Fruit fly (Drosophila melanogaster): ENCODE results near the gene Or1a.

Gene Or1a

DNA sequence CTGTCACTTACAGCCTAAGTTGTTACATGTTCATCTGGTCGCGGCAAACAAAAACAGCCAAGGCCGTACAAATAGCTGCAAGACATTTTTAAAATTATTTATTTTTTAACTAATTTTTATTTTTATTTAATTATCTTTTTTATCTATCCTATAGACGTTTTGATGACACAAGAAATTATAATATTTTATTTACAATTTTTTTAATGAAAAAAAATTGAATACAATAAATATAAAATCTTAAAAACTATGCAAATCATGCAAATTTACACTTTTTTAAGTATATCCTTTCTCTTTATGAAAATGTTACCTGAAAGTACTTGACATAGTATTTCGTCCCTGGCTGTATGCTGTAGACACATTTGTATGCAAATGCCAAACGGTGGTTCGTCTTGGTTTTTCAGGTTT lies 23.2 kb downstream of the Or1a start (continued):
- peak; percentile 36 for TF ChIP-seq sd (tag; optimal IDR thresholded peaks at IDR 0.05)
- TF ChIP-seq CG14050 (GFP tag; IDR thresholded peaks at IDR 0.05): peak; percentile 30; the same call in 1 of the 3 replicates
- TF ChIP-seq sens-2 (GFP tag; IDR thresholded peaks at IDR 0.05): no peak
- peak; percentile 52; the same call in 2 of the 3 replicates for TF ChIP-seq B-H1 (GFP tag; IDR thresholded peaks at IDR 0.05)
- peak; percentile 71 for TF ChIP-seq fd3F (GFP tag; optimal IDR thresholded peaks at IDR 0.05)
- peak; percentile 91 for TF ChIP-seq CG2712 (tag; optimal IDR thresholded peaks at IDR 0.05)
- no peak for TF ChIP-seq CG14965 (GFP tag; optimal IDR thresholded peaks at IDR 0.05; ENCODE audit: borderline replicate concordance)
- TF ChIP-seq az2 (GFP tag; optimal IDR thresholded peaks at IDR 0.05): peak; percentile 11
- no peak for TF ChIP-seq vfl (GFP tag; optimal IDR thresholded peaks at IDR 0.05)
- no peak for TF ChIP-seq CG6791 (GFP tag; IDR thresholded peaks at IDR 0.05; ENCODE audit: partially characterized antibody)
- TF ChIP-seq ash1 (GFP tag; optimal IDR thresholded peaks at IDR 0.05): no peak
- TF ChIP-seq CG10654 (GFP tag; optimal IDR thresholded peaks at IDR 0.05): no peak
- peak; percentile 91 for TF ChIP-seq CoRest (tag; optimal IDR thresholded peaks at IDR 0.05)
- no peak for TF ChIP-seq Sry-δ (GFP tag; optimal IDR thresholded peaks at IDR 0.05)
- TF ChIP-seq CG8924 (tag; optimal IDR thresholded peaks at IDR 0.05): peak; percentile 90
- no peak for TF ChIP-seq pum (GFP tag; optimal IDR thresholded peaks at IDR 0.05)
- TF ChIP-seq Trl (optimal IDR thresholded peaks at IDR 0.05): no peak
- TF ChIP-seq Trl (GFP tag; optimal IDR thresholded peaks at IDR 0.05): no peak
- TF ChIP-seq bigmax (GFP tag; optimal IDR thresholded peaks at IDR 0.05): no peak
- no peak for TF ChIP-seq CkIIα-i1 (GFP tag; IDR thresholded peaks at IDR 0.05)
- peak; percentile 87 for TF ChIP-seq run (tag; optimal IDR thresholded peaks at IDR 0.05)
- no peak for TF ChIP-seq CG11247 (GFP tag; IDR thresholded peaks at IDR 0.05)
- TF ChIP-seq CG7839 (tag; optimal IDR thresholded peaks at IDR 0.05): peak; percentile 91
- TF ChIP-seq Scr (GFP tag; IDR thresholded peaks at IDR 0.05; ENCODE audit: partially characterized antibody): no peak
- TF ChIP-seq vvl (GFP tag; IDR thresholded peaks at IDR 0.05): peak; percentile 84
- peak in 1 of 2 experiments; percentile 36 for TF ChIP-seq Pdp1 (GFP tag; optimal IDR thresholded peaks at IDR 0.05)
- peak; percentile 3 for TF ChIP-seq CG12219 (GFP tag; optimal IDR thresholded peaks at IDR 0.05)
- no peak for TF ChIP-seq fru (optimal IDR thresholded peaks at IDR 0.05)
- no peak for TF ChIP-seq CG1603 (tag; optimal IDR thresholded peaks at IDR 0.05)
- peak; percentile 50; the same call in 1 of the 2 replicates for TF ChIP-seq danr (GFP tag; IDR thresholded peaks at IDR 0.05)
- TF ChIP-seq chinmo (GFP tag; IDR thresholded peaks at IDR 0.05; ENCODE audit: partially characterized antibody): no peak
- peak; percentile 13 for TF ChIP-seq org-1 (GFP tag; optimal IDR thresholded peaks at IDR 0.05)
- TF ChIP-seq Dp (GFP tag; optimal IDR thresholded peaks at IDR 0.05): no peak
- TF ChIP-seq Oaz (GFP tag; IDR thresholded peaks at IDR 0.05): no peak
- TF ChIP-seq Gsc (GFP tag; IDR thresholded peaks at IDR 0.05): no peak
- peak; percentile 77 for TF ChIP-seq unpg (GFP tag; optimal IDR thresholded peaks at IDR 0.05)
- TF ChIP-seq CG12942 (GFP tag; optimal IDR thresholded peaks at IDR 0.05): peak; percentile 30
- TF ChIP-seq CG15011 (GFP tag; optimal IDR thresholded peaks at IDR 0.05): no peak
- no peak for TF ChIP-seq CG4360 (GFP tag; IDR thresholded peaks at IDR 0.05)
- TF ChIP-seq CG10543 (GFP tag; optimal IDR thresholded peaks at IDR 0.05): peak; percentile 14
- peak; percentile 62; the same call in 1 of the 2 replicates for TF ChIP-seq Awh (GFP tag; IDR thresholded peaks at IDR 0.05)
- TF ChIP-seq Dll (GFP tag; IDR thresholded peaks at IDR 0.05; ENCODE audit: partially characterized antibody): no peak
- TF ChIP-seq Hand (GFP tag; optimal IDR thresholded peaks at IDR 0.05): peak; percentile 65
- TF ChIP-seq ind (GFP tag; optimal IDR thresholded peaks at IDR 0.05): peak; percentile 44
- TF ChIP-seq BtbVII (GFP tag; optimal IDR thresholded peaks at IDR 0.05): peak; percentile 75
- no peak for TF ChIP-seq MBD-R2 (GFP tag; IDR thresholded peaks at IDR 0.05)
- peak; percentile 5 for TF ChIP-seq CG6654 (GFP tag; optimal IDR thresholded peaks at IDR 0.05)
- no peak for TF ChIP-seq CG9609 (GFP tag; optimal IDR thresholded peaks at IDR 0.05)
- TF ChIP-seq CG12659 (GFP tag; optimal IDR thresholded peaks at IDR 0.05): peak; percentile 74
- TF ChIP-seq grn (GFP tag; optimal IDR thresholded peaks at IDR 0.05): no peak
- TF ChIP-seq Rx (GFP tag; IDR thresholded peaks at IDR 0.05): no peak
- no peak for TF ChIP-seq Dfd (GFP tag; optimal IDR thresholded peaks at IDR 0.05)
